Fruit fly (Drosophila melanogaster) whole organism, embryonic: ENCODE results near the gene dah.
A peak's percentile ranks its signal among the peaks of the same experiment; 100 is the strongest.

ENCODE experiments used
- Antp ChIP-seq: fragments of 200-800 bp; sonication (Bioruptor generic); optimal IDR thresholded peaks from 3 replicates; lab custom pipeline; 2016; ENCODE audit warnings: missing biosample characterization, missing genetic modification characterization
- CG10267 ChIP-seq: fragments of 200-800 bp; sonication (Bioruptor generic); optimal IDR thresholded peaks from 2 replicates; lab custom pipeline; 2018; ENCODE audit warnings: missing biosample characterization, mild to moderate bottlenecking, missing genetic modification characterization, moderate library complexity
- CG10979 ChIP-seq: fragments of 200-800 bp; sonication (Bioruptor generic); optimal IDR thresholded peaks from 2 replicates; lab custom pipeline; 2018; ENCODE audit warnings: missing biosample characterization, mild to moderate bottlenecking, missing genetic modification characterization, moderate library complexity
- CG13123 ChIP-seq: fragments of 200-800 bp; sonication (Bioruptor generic); optimal IDR thresholded peaks from 2 replicates; lab custom pipeline; 2016; ENCODE audit warnings: missing biosample characterization, missing genetic modification characterization
- CG18011 ChIP-seq: fragments of 200-800 bp; sonication (Bioruptor generic); optimal IDR thresholded peaks from 2 replicates; lab custom pipeline; 2017; ENCODE audit warnings: missing biosample characterization, missing genetic modification characterization, mild to moderate bottlenecking, moderate library complexity, missing genotype
- CG1832 ChIP-seq: fragments of 200-800 bp; sonication (Bioruptor generic); optimal IDR thresholded peaks from 2 replicates; lab custom pipeline; 2017; ENCODE audit warnings: missing biosample characterization, mild to moderate bottlenecking, missing genetic modification characterization, inconsistent platforms
- CG2889 ChIP-seq: fragments of 200-800 bp; sonication (Bioruptor generic); IDR thresholded peaks from 3 replicates; pipeline ENCODE4 v1.3.6; 2022; ENCODE audit warnings: missing biosample characterization, missing genetic modification characterization
- CG30403 ChIP-seq: fragments of 200-800 bp; sonication (Bioruptor generic); optimal IDR thresholded peaks from 3 replicates; lab custom pipeline; 2016; ENCODE audit warnings: missing biosample characterization, missing genetic modification characterization
- CG31365 ChIP-seq: fragments of 200-800 bp; sonication (Bioruptor generic); optimal IDR thresholded peaks from 2 replicates; lab custom pipeline; 2018; ENCODE audit warnings: missing biosample characterization, mild to moderate bottlenecking, missing genetic modification characterization
- CG31388 ChIP-seq: fragments of 200-800 bp; sonication (Bioruptor generic); optimal IDR thresholded peaks from 2 replicates; lab custom pipeline; 2016; ENCODE audit warnings: missing biosample characterization, missing genetic modification characterization
- CG32767 ChIP-seq: fragments of 200-800 bp; sonication (Bioruptor generic); IDR thresholded peaks from 2 replicates; pipeline ENCODE4 v1.3.6; 2022; ENCODE audit warnings: missing biosample characterization, missing genetic modification characterization
- CG4360 ChIP-seq: fragments of 200-800 bp; sonication (Bioruptor generic); IDR thresholded peaks from 2 replicates; pipeline ENCODE4 v1.3.6; 2022; ENCODE audit warnings: missing biosample characterization, missing genetic modification characterization
- CG6254 ChIP-seq: fragments of 200-800 bp; sonication (Bioruptor generic); optimal IDR thresholded peaks from 3 replicates; lab custom pipeline; 2017; ENCODE audit warnings: mild to moderate bottlenecking, missing biosample characterization, missing genetic modification reagents, missing genetic modification characterization
- CG6654 ChIP-seq: fragments of 200-800 bp; sonication (Bioruptor generic); optimal IDR thresholded peaks from 2 replicates; lab custom pipeline; 2017; ENCODE audit warnings: missing biosample characterization, mild to moderate bottlenecking, missing genetic modification characterization
- CG7928 ChIP-seq: fragments of 200-800 bp; sonication (Bioruptor generic); optimal IDR thresholded peaks from 2 replicates; lab custom pipeline; 2017; ENCODE audit warnings: missing biosample characterization, mild to moderate bottlenecking, missing genetic modification characterization
- CG8924 ChIP-seq: fragments of 200-800 bp; optimal IDR thresholded peaks from 3 replicates; lab custom pipeline; 2019; ENCODE audit warnings: missing biosample characterization, mild to moderate bottlenecking, missing genetic modification characterization, moderate library complexity
- CG8944 ChIP-seq: fragments of 200-800 bp; sonication (Bioruptor generic); optimal IDR thresholded peaks from 3 replicates; lab custom pipeline; 2016; ENCODE audit warnings: missing biosample characterization, missing genetic modification characterization
- Camta ChIP-seq: fragments of 200-800 bp; sonication (Bioruptor generic); optimal IDR thresholded peaks from 2 replicates; lab custom pipeline; 2016; ENCODE audit warnings: missing biosample characterization, missing genetic modification characterization
- CrebB ChIP-seq: fragments of 200-800 bp; sonication (Bioruptor generic); optimal IDR thresholded peaks from 3 replicates; lab custom pipeline; 2018; ENCODE audit warnings: missing biosample characterization, mild to moderate bottlenecking, missing genetic modification characterization
- D ChIP-seq, 2 experiments: fragments of 200-800 bp in 1 of 2; fragments of >200 bp in 1 of 2; sonication (Bioruptor generic) in 1 of 2; optimal IDR thresholded peaks; 2 replicates in 1 of 2; 3 replicates in 1 of 2; lab custom pipeline; 2017; ENCODE audit warnings: mild to moderate bottlenecking in 1 of 2, missing biosample characterization in 1 of 2, missing genetic modification characterization in 1 of 2, missing genetic modification reagents in 1 of 2
- D19A ChIP-seq: fragments of 200-800 bp; optimal IDR thresholded peaks from 3 replicates; lab custom pipeline; 2019; ENCODE audit warnings: missing biosample characterization, mild to moderate bottlenecking, missing genetic modification characterization, moderate library complexity
- Dbx ChIP-seq: fragments of 200-800 bp; sonication (Bioruptor generic); IDR thresholded peaks from 3 replicates; pipeline ENCODE4 v1.3.6; 2022; ENCODE audit warnings: missing biosample characterization, missing genetic modification characterization
- Deaf1 ChIP-seq: fragments of 200-800 bp; optimal IDR thresholded peaks from 3 replicates; lab custom pipeline; 2019; ENCODE audit warnings: missing biosample characterization, mild to moderate bottlenecking, missing genetic modification characterization, moderate library complexity
- Ets65A ChIP-seq: fragments of 200-800 bp; sonication (Bioruptor generic); peaks from one replicate; lab custom pipeline; 2016; ENCODE audit warnings: missing biosample characterization, missing genetic modification characterization
- GATAe ChIP-seq: fragments of 200-800 bp; sonication (Bioruptor generic); conservative IDR thresholded peaks from 2 replicates; pipeline ENCODE4 v1.3.6; 2022; ENCODE audit warnings: missing biosample characterization, missing genetic modification characterization
- HmgZ ChIP-seq: fragments of 200-800 bp; sonication (Bioruptor generic); optimal IDR thresholded peaks from 2 replicates; lab custom pipeline; 2018; ENCODE audit warnings: missing biosample characterization, mild to moderate bottlenecking, missing genetic modification characterization
- Hmx ChIP-seq: fragments of 200-800 bp; sonication (Bioruptor generic); optimal IDR thresholded peaks from 2 replicates; lab custom pipeline; 2016; ENCODE audit warnings: missing biosample characterization, missing genetic modification characterization
- Lhr ChIP-seq: fragments of 200-800 bp; sonication (Bioruptor generic); optimal IDR thresholded peaks from 3 replicates; lab custom pipeline; 2017; ENCODE audit warnings: mild to moderate bottlenecking, missing biosample characterization, missing genetic modification reagents, missing genetic modification characterization
- Six4 ChIP-seq: fragments of 200-800 bp; sonication (Bioruptor generic); optimal IDR thresholded peaks from 2 replicates; lab custom pipeline; 2016; ENCODE audit warnings: missing biosample characterization, missing genetic modification characterization
- Ssrp ChIP-seq: fragments of 200-800 bp; sonication (Bioruptor generic); optimal IDR thresholded peaks from 2 replicates; lab custom pipeline; 2018; ENCODE audit warnings: missing biosample characterization, mild to moderate bottlenecking, missing genetic modification characterization, moderate library complexity
- Usf ChIP-seq: fragments of 200-800 bp; sonication (Bioruptor generic); optimal IDR thresholded peaks from 2 replicates; lab custom pipeline; 2017; ENCODE audit warnings: missing genotype, missing biosample characterization, missing genetic modification characterization
- amos ChIP-seq: fragments of 200-800 bp; sonication (Bioruptor generic); IDR thresholded peaks from 2 replicates; pipeline ENCODE4 v1.3.6; 2022; ENCODE audit warnings: missing biosample characterization, missing genetic modification characterization; ENCODE audit not compliant: partially characterized antibody
- az2 ChIP-seq: fragments of 200-800 bp; sonication (Bioruptor generic); optimal IDR thresholded peaks from 3 replicates; lab custom pipeline; 2016; ENCODE audit warnings: missing biosample characterization, missing genetic modification characterization
- cad ChIP-seq: fragments of >200 bp; optimal IDR thresholded peaks from 2 replicates; lab custom pipeline; 2017; ENCODE audit warnings: missing biosample characterization, missing genetic modification characterization
- cas ChIP-seq: fragments of 200-800 bp; sonication (Bioruptor generic); IDR thresholded peaks from 2 replicates; pipeline ENCODE4 v1.3.6; 2022; ENCODE audit warnings: missing biosample characterization, missing genetic modification characterization
- danr ChIP-seq: fragments of 200-800 bp; sonication (Bioruptor generic); IDR thresholded peaks from 2 replicates; pipeline ENCODE4 v1.3.6; 2022; ENCODE audit warnings: missing biosample characterization, missing genetic modification characterization
- dati ChIP-seq: fragments of 200-800 bp; sonication (Bioruptor generic); IDR thresholded peaks from 2 replicates; pipeline ENCODE4 v1.3.6; 2022; ENCODE audit warnings: missing biosample characterization, missing genetic modification characterization
- dpn ChIP-seq, 2 experiments: fragments of 200-800 bp; sonication (Bioruptor generic); optimal IDR thresholded peaks; 3 replicates each; lab custom pipeline; 2016; ENCODE audit warnings: missing biosample characterization in 2 of 2, missing genetic modification characterization in 2 of 2
- hth ChIP-seq: fragments of >200 bp; optimal IDR thresholded peaks from 2 replicates; lab custom pipeline; 2017; ENCODE audit warnings: inconsistent platforms
- kay ChIP-seq: fragments of 200-800 bp; sonication (Bioruptor generic); optimal IDR thresholded peaks from 2 replicates; lab custom pipeline; 2016; ENCODE audit warnings: missing biosample characterization, missing genetic modification characterization
- klu ChIP-seq: fragments of 200-800 bp; sonication (Bioruptor generic); IDR thresholded peaks from 2 replicates; pipeline ENCODE4 v1.3.6; 2022; ENCODE audit warnings: missing biosample characterization, missing genetic modification characterization
- lmd ChIP-seq: fragments of 200-800 bp; sonication (Bioruptor generic); IDR thresholded peaks from 2 replicates; pipeline ENCODE4 v1.3.6; 2022; ENCODE audit warnings: missing biosample characterization, missing genetic modification characterization
- maf-S ChIP-seq: fragments of 200-800 bp; sonication (Bioruptor generic); optimal IDR thresholded peaks from 2 replicates; lab custom pipeline; 2016; ENCODE audit warnings: missing biosample characterization, missing genetic modification characterization
- mirr ChIP-seq: fragments of 200-800 bp; sonication (Bioruptor generic); optimal IDR thresholded peaks from 3 replicates; lab custom pipeline; 2018; ENCODE audit warnings: missing biosample characterization, mild to moderate bottlenecking, missing genetic modification characterization
- mld ChIP-seq: fragments of 200-800 bp; sonication (Bioruptor generic); IDR thresholded peaks from 3 replicates; pipeline ENCODE4 v1.3.6; 2022; ENCODE audit warnings: missing biosample characterization, missing genetic modification characterization; ENCODE audit not compliant: partially characterized antibody
- nom ChIP-seq: fragments of 200-800 bp; sonication (Bioruptor generic); optimal IDR thresholded peaks from 2 replicates; lab custom pipeline; 2017; ENCODE audit warnings: missing biosample characterization, missing genetic modification characterization, mild to moderate bottlenecking, moderate library complexity, missing genetic modification reagents
- pum ChIP-seq: fragments of 200-800 bp; sonication (Bioruptor generic); optimal IDR thresholded peaks from 2 replicates; lab custom pipeline; 2016; ENCODE audit warnings: missing biosample characterization, missing genetic modification characterization
- slp2 ChIP-seq: fragments of 200-800 bp; sonication (Bioruptor generic); optimal IDR thresholded peaks from 2 replicates; lab custom pipeline; 2016; ENCODE audit warnings: missing biosample characterization, missing genetic modification characterization
- usp ChIP-seq: fragments of >200 bp; optimal IDR thresholded peaks from 2 replicates; lab custom pipeline; 2017; ENCODE audit warnings: missing biosample characterization, missing genetic modification characterization
- zen2 ChIP-seq: fragments of 200-800 bp; sonication (Bioruptor generic); IDR thresholded peaks from 3 replicates; pipeline ENCODE4 v1.3.6; 2022; ENCODE audit warnings: missing biosample characterization, missing genetic modification characterization; ENCODE audit not compliant: partially characterized antibody

dah gene

dm6 chrX:15323302-15323880 lies 4.8 kb upstream of the dah start (continued):
- TF ChIP-seq zen2 (GFP tag; lab: Robert Waterston, UW) (peak; percentile 62; the same call in 2 of the 3 replicates), Usf (GFP tag; lab: Kevin White, UChicago) (peak; percentile 38), CG10267 (peak; percentile 42), cad (GFP tag; lab: Kevin White, UChicago) (no peak), Hmx (GFP tag; lab: Kevin White, UChicago) (no peak), Ets65A (GFP tag; lab: Kevin White, UChicago) (peak; percentile 98), az2 (GFP tag; lab: Kevin White, UChicago) (peak; percentile 84), Ssrp (tag; lab: Kevin White, UChicago) (peak; percentile 33), mirr (peak; percentile 88), cas (GFP tag; lab: Robert Waterston, UW) (peak; percentile 82), CG30403 (GFP tag; lab: Kevin White, UChicago) (peak; percentile 84), dati (no peak), kay (peak; percentile 88), mld (GFP tag; lab: Robert Waterston, UW) (0 out of 3 replicates have a peak, but pooled peaks have one; percentile 21), Antp (peak; percentile 96), CG1832 (GFP tag; lab: Kevin White, UChicago) (peak; percentile 26), CG6254 (GFP tag; lab: Kevin White, UChicago) (peak; percentile 42), D (optimal IDR thresholded peaks at IDR 0.05; lab: Kevin White, UChicago) (no peak), D (GFP tag; optimal IDR thresholded peaks at IDR 0.05; lab: Kevin White, UChicago) (peak; percentile 51), usp (GFP tag; lab: Kevin White, UChicago) (no peak), dpn (GFP tag; optimal IDR thresholded peaks at IDR 0.05; lab: Kevin White, UChicago) (peak; percentile 85 to 92), CG32767 (peak; percentile 81), CG8944 (GFP tag; lab: Kevin White, UChicago) (peak; percentile 89), CG10979 (tag; lab: Kevin White, UChicago) (peak; percentile 60), CrebB (tag; lab: Kevin White, UChicago) (peak; percentile 74), CG8924 (peak; percentile 62), pum (GFP tag; lab: Kevin White, UChicago) (peak; percentile 88), hth (lab: Kevin White, UChicago) (no peak), GATAe (GFP tag; lab: Robert Waterston, UW) (peak; percentile 37; the same call in 1 of the 2 replicates), CG2889 (GFP tag; lab: Robert Waterston, UW) (peak; percentile 81), CG31388 (GFP tag; lab: Kevin White, UChicago) (no peak), Deaf1 (tag; lab: Kevin White, UChicago) (peak; percentile 77), CG4360 (GFP tag; lab: Robert Waterston, UW) (peak; percentile 59), Camta (GFP tag; lab: Kevin White, UChicago) (peak; percentile 74), CG6654 (GFP tag; lab: Kevin White, UChicago) (peak; percentile 23), CG7928 (GFP tag; lab: Kevin White, UChicago) (peak; percentile 58), Dbx (GFP tag; lab: Robert Waterston, UW) (peak; percentile 94), amos (GFP tag; lab: Robert Waterston, UW) (peak; percentile 48; the same call in 1 of the 2 replicates), klu (GFP tag; lab: Robert Waterston, UW) (peak; percentile 72), lmd (GFP tag; lab: Robert Waterston, UW) (peak; percentile 88), nom (GFP tag; lab: Kevin White, UChicago) (peak; percentile 72), Lhr (GFP tag; lab: Kevin White, UChicago) (peak; percentile 45), slp2 (GFP tag; lab: Kevin White, UChicago) (peak; percentile 68), CG13123 (GFP tag; lab: Kevin White, UChicago) (peak; percentile 25), D19A (peak; percentile 32), maf-S (GFP tag; lab: Kevin White, UChicago) (peak; percentile 75), danr (peak; percentile 49; the same call in 1 of the 2 replicates), HmgZ (tag; lab: Kevin White, UChicago) (peak; percentile 85), CG18011 (GFP tag; lab: Kevin White, UChicago) (peak; percentile 70), CG31365 (peak; percentile 54), Six4 (GFP tag; lab: Kevin White, UChicago) (peak; percentile 79)
